Fruit fly (Drosophila melanogaster): ENCODE data around the gene CG31415.

Gene CG31415

dm6 chr3R:9754487-9754886 lies 11.2 kb downstream of the CG31415 start, which contains the start of gene Tti1:
TSS of gene Tti1 (minus strand) at chr3R:9754686.
- TF ChIP-seq chinmo (GFP tag; IDR thresholded peaks at IDR 0.05; ENCODE audit: partially characterized antibody) (0 out of 4 replicates have a peak, but pooled peaks have one; percentile 56), CG34224 (GFP tag; IDR thresholded peaks at IDR 0.05; ENCODE audit: partially characterized antibody) (peak; percentile 56; the same call in 2 of the 3 replicates), CG11085 (GFP tag; IDR thresholded peaks at IDR 0.05) (peak; percentile 9; the same call in 1 of the 2 replicates), klu (GFP tag; IDR thresholded peaks at IDR 0.05) (peak; percentile 57; the same call in 1 of the 2 replicates), h (optimal IDR thresholded peaks at IDR 0.05) (no peak), CG8281 (tag; optimal IDR thresholded peaks at IDR 0.05) (no peak), Sry-δ (GFP tag; optimal IDR thresholded peaks at IDR 0.05) (peak; percentile 19), CG13287 (GFP tag; IDR thresholded peaks at IDR 0.05; ENCODE audit: partially characterized antibody) (peak; percentile 73), amos (GFP tag; IDR thresholded peaks at IDR 0.05; ENCODE audit: partially characterized antibody) (peak; percentile 47; the same call in 1 of the 2 replicates), CG2129 (GFP tag; IDR thresholded peaks at IDR 0.05; ENCODE audit: partially characterized antibody) (0 out of 2 replicates have a peak, but pooled peaks have one; percentile 14), Ets97D (GFP tag; optimal IDR thresholded peaks at IDR 0.05) (no peak), CG34422 (GFP tag; IDR thresholded peaks at IDR 0.05) (peak; percentile 34; the same call in 1 of the 3 replicates), Hr3 (GFP tag; optimal IDR thresholded peaks at IDR 0.05) (no peak), CG5180 (GFP tag; optimal IDR thresholded peaks at IDR 0.05) (no peak), CG7963 (GFP tag; IDR thresholded peaks at IDR 0.05; ENCODE audit: partially characterized antibody) (0 out of 3 replicates have a peak, but pooled peaks have one; percentile 48), crp (GFP tag; optimal IDR thresholded peaks at IDR 0.05) (peak; percentile 39 to 91), BEAF-32 (GFP tag; optimal IDR thresholded peaks at IDR 0.05) (peak; percentile 38), CG14860 (GFP tag; IDR thresholded peaks at IDR 0.05; ENCODE audit: partially characterized antibody) (peak; percentile 33; the same call in 1 of the 3 replicates), Opbp (GFP tag; IDR thresholded peaks at IDR 0.05; ENCODE audit: partially characterized antibody) (peak; percentile 52; the same call in 1 of the 3 replicates), CG6791 (GFP tag; IDR thresholded peaks at IDR 0.05; ENCODE audit: partially characterized antibody) (peak; percentile 61; the same call in 2 of the 3 replicates), Ptx1 (GFP tag; IDR thresholded peaks at IDR 0.05) (no peak), mam (GFP tag; optimal IDR thresholded peaks at IDR 0.05) (no peak), CG7357 (GFP tag; IDR thresholded peaks at IDR 0.05) (no peak), scrt (GFP tag; optimal IDR thresholded peaks at IDR 0.05) (peak; percentile 34), CG8765 (GFP tag; IDR thresholded peaks at IDR 0.05) (no peak), CG11247 (GFP tag; IDR thresholded peaks at IDR 0.05) (no peak), Dll (GFP tag; IDR thresholded peaks at IDR 0.05; ENCODE audit: partially characterized antibody) (peak; percentile 48; the same call in 1 of the 4 replicates), Dref (GFP tag; IDR thresholded peaks at IDR 0.05) (peak; percentile 83), Doc3 (GFP tag; IDR thresholded peaks at IDR 0.05; ENCODE audit: partially characterized antibody) (0 out of 3 replicates have a peak, but pooled peaks have one; percentile 43), E2f2 (GFP tag; IDR thresholded peaks at IDR 0.05) (peak; percentile 92), CG11093 (GFP tag; IDR thresholded peaks at IDR 0.05) (no peak), tna (GFP tag; IDR thresholded peaks at IDR 0.05; ENCODE audit: partially characterized antibody) (peak; percentile 36; the same call in 1 of the 2 replicates), crol (GFP tag; IDR thresholded peaks at IDR 0.05) (peak; percentile 77), unc-4 (GFP tag; IDR thresholded peaks at IDR 0.05; ENCODE audit: partially characterized antibody) (0 out of 2 replicates have a peak, but pooled peaks have one; percentile 18), CG6175 (GFP tag; IDR thresholded peaks at IDR 0.05) (no peak), Trl (optimal IDR thresholded peaks at IDR 0.05) (no peak), Trl (GFP tag; optimal IDR thresholded peaks at IDR 0.05) (no peak), ab (GFP tag; optimal IDR thresholded peaks at IDR 0.05) (no peak), crc (GFP tag; optimal IDR thresholded peaks at IDR 0.05) (no peak), Sin3A (optimal IDR thresholded peaks at IDR 0.05) (peak; percentile 26), Dp (GFP tag; optimal IDR thresholded peaks at IDR 0.05) (peak; percentile 86), CG12659 (GFP tag; optimal IDR thresholded peaks at IDR 0.05) (no peak), inv (GFP tag; IDR thresholded peaks at IDR 0.05; ENCODE audit: partially characterized antibody) (no peak), hbn (GFP tag; IDR thresholded peaks at IDR 0.05; ENCODE audit: partially characterized antibody) (peak; percentile 38; the same call in 1 of the 2 replicates), gcm2 (GFP tag; optimal IDR thresholded peaks at IDR 0.05) (no peak), ewg (GFP tag; optimal IDR thresholded peaks at IDR 0.05) (no peak), Bgb (GFP tag; IDR thresholded peaks at IDR 0.05; ENCODE audit: partially characterized antibody) (peak; percentile 46; the same call in 1 of the 2 replicates), HLH4C (GFP tag; IDR thresholded peaks at IDR 0.05; ENCODE audit: partially characterized antibody) (peak; percentile 64)
